Worm (Caenorhabditis elegans) whole organism, midembryonic: ENCODE data around the gene R07B7.2.
"Not testable (repeated sequence)": the region's sequence is repeated elsewhere in the genome, so short reads cannot be mapped to it uniquely, and the experiment has no call there.

ENCODE experiments used
- T22C8.4 ChIP-seq: fragments of 200-800 bp; sonication (Bioruptor generic); IDR thresholded peaks from 2 replicates; pipeline ENCODE4 v1.3.6; 2022; ENCODE audit warnings: missing genetic modification characterization, missing compliant biosample characterization
- cog-1 ChIP-seq: sonication (generic microtip); optimal IDR thresholded peaks from 2 replicates; lab custom pipeline; 2016; ENCODE audit warnings: missing genetic modification characterization, missing compliant biosample characterization
- flt-1 ChIP-seq: fragments of 200-800 bp; sonication (Bioruptor generic); IDR thresholded peaks from 2 replicates; pipeline ENCODE4 v1.3.6; 2022; ENCODE audit warnings: missing genetic modification characterization, missing compliant biosample characterization
- klf-2 ChIP-seq: fragments of 200-800 bp; sonication (Bioruptor generic); conservative IDR thresholded peaks from 2 replicates; pipeline ENCODE4 v1.3.6; 2022; ENCODE audit warnings: missing genetic modification reagents, missing genetic modification characterization, missing compliant biosample characterization
- med-1 ChIP-seq: sonication (generic microtip); optimal IDR thresholded peaks from 2 replicates; lab custom pipeline; 2017; ENCODE audit warnings: missing genetic modification characterization, mild to moderate bottlenecking, missing compliant biosample characterization, antibody characterized with exemption, missing genetic modification reagents; ENCODE audit not compliant: insufficient read depth
- ref-1 ChIP-seq: fragments of 200-800 bp; sonication (Bioruptor generic); conservative IDR thresholded peaks from 2 replicates; pipeline ENCODE4 v1.3.6; 2022; ENCODE audit warnings: missing genetic modification reagents, missing genetic modification characterization, missing compliant biosample characterization
- tab-1 ChIP-seq: fragments of 200-800 bp; sonication (Bioruptor generic); IDR thresholded peaks from 2 replicates; pipeline ENCODE4 v1.3.6; 2022; ENCODE audit warnings: missing genetic modification characterization, missing compliant biosample characterization
- ztf-23 ChIP-seq: fragments of 200-800 bp; sonication (Bioruptor generic); IDR thresholded peaks from 2 replicates; pipeline ENCODE4 v1.3.6; 2022; ENCODE audit warnings: missing genetic modification reagents, missing genetic modification characterization, missing compliant biosample characterization
- ztf-29 ChIP-seq: fragments of 200-800 bp; sonication (Bioruptor generic); IDR thresholded peaks from 2 replicates; pipeline ENCODE4 v1.3.6; 2022; ENCODE audit warnings: missing genetic modification reagents, missing genetic modification characterization, missing compliant biosample characterization

The R07B7.2 gene

DNA sequence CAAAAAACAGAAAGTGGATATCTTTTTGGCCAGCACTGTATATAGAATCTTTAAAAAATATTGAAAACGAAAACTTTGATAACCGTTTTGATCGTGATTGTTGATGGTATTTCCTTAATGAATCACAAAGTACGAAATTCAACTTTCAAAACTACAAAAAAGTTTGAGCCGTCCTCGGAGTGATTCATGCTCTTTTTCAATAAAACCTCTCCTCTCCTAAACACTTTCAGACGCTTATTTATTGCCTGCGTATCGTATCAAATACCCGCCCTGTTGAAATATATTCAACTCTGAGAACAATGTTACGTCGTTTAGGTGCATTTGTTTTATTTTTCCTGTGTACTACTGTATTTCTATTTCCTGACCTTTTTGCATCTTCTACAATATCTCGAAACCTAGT is 38.6 kb downstream of the R07B7.2 start:
- TF ChIP-seq med-1 (GFP tag; lab: Kevin White, UChicago), result no peak
- no peak for TF ChIP-seq flt-1 (GFP tag; lab: Robert Waterston, UW)
- TF ChIP-seq ztf-23 (GFP tag; lab: Robert Waterston, UW), result no peak
- no peak for TF ChIP-seq tab-1
- TF ChIP-seq ref-1 (GFP tag; lab: Robert Waterston, UW), result no peak
- TF ChIP-seq klf-2 (GFP tag; lab: Robert Waterston, UW), result no peak
- TF ChIP-seq T22C8.4 (GFP tag; lab: Robert Waterston, UW), result no peak
- no peak for TF ChIP-seq cog-1 (tag; lab: Kevin White, UChicago)
- no peak for TF ChIP-seq ztf-29 (GFP tag; lab: Robert Waterston, UW)

DNA sequence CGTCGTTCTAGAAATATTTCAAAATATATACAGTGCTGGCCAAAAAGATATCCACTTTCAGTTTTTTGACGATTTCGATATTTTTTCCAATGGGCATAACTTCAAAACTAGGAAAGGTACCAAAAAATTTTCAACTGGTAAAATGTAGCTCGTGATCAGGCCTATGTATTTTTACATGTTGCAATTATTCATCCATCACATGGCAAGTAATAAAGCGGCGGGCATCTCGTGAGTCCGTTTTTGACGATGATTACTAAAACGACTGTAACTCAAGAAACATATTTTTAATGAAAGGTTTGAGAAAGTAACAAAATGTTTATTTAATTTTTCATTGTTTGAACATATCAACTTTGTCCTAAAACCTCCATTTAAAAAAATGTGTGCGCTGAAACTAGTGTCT is 39.5 kb downstream of the R07B7.2 start, which contains the start of gene F10C2.3:
Gene F10C2.3 (plus strand): TSS at position 301 of the 400 bp plus-strand sequence.
- TF ChIP-seq T22C8.4, ztf-23, flt-1 (GFP tag; lab: Robert Waterston, UW): not testable (repeated sequence)

DNA sequence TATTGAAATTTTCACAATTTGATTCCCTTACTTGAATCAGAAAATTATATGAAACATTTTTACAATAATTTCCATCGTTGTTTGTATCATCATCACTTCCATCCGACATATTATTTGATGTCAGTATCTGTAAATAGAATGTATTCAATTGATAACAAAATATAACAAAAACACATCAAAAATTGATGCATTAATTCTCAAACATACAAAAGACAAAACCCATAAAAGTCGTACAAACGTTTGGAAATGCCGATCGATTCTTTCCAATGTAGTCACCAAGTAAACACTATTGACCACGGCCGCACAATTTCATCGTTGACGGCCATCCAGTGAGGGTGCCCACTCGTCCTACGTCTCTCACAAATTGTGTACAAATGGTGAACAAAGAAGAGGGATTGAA is 46.3 kb downstream of the R07B7.2 start, which contains the start of gene add-2:
Gene add-2 (minus strand): TSS at position 109 of the 400 bp plus-strand sequence.
- TF ChIP-seq ref-1 (GFP tag; lab: Robert Waterston, UW) (no peak), flt-1 (GFP tag; lab: Robert Waterston, UW) (no peak), T22C8.4 (GFP tag; lab: Robert Waterston, UW) (no peak), cog-1 (tag; lab: Kevin White, UChicago) (no peak), ztf-29 (GFP tag; lab: Robert Waterston, UW) (no peak), ztf-23 (GFP tag; lab: Robert Waterston, UW) (no peak), klf-2 (GFP tag; lab: Robert Waterston, UW) (no peak)

DNA sequence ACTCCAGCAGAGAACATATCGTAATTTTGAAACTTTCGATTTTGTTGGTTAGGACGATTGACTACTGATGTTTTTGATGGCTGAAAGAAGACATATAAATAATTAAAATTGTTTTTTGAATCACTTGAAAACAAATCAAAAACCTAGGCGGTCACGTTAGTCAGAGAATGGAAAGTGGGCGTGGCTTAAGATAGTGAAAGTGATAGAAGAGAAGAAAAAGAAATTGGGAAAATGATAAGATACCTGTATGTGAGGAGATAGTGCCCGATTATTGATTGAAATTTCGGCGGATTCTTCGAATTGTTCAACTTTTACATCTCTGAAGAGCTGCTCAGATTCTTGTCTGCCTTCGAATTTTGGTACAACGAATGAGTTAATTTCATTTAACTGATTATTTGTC is 47.9 kb downstream of the R07B7.2 start:
- TF ChIP-seq cog-1 (tag; lab: Kevin White, UChicago) (no peak), flt-1 (GFP tag; lab: Robert Waterston, UW) (no peak), klf-2 (GFP tag; lab: Robert Waterston, UW) (no peak), tab-1 (no peak), med-1 (GFP tag; lab: Kevin White, UChicago) (no peak), ztf-29 (GFP tag; lab: Robert Waterston, UW) (no peak), ztf-23 (GFP tag; lab: Robert Waterston, UW) (no peak), T22C8.4 (GFP tag; lab: Robert Waterston, UW) (no peak), ref-1 (GFP tag; lab: Robert Waterston, UW) (no peak)
